Fruit fly (Drosophila melanogaster): ENCODE measurements around the gene Pxt.

Gene Pxt

dm6 chr3R:17718051-17718693, 1.1 kb upstream of the Pxt start, which contains the start of gene osa (continued):
- TF ChIP-seq Ravus (GFP tag; IDR thresholded peaks at IDR 0.05) (no peak), Scr (GFP tag; IDR thresholded peaks at IDR 0.05; ENCODE audit: partially characterized antibody) (no peak), CG12659 (GFP tag; optimal IDR thresholded peaks at IDR 0.05) (peak; percentile 49), CG17829 (tag; optimal IDR thresholded peaks at IDR 0.05) (peak; percentile 21), CG16813 (GFP tag; IDR thresholded peaks at IDR 0.05; ENCODE audit: partially characterized antibody) (no peak), CG43689 (GFP tag; IDR thresholded peaks at IDR 0.05) (no peak), Ets97D (GFP tag; optimal IDR thresholded peaks at IDR 0.05) (peak; percentile 85), CG17186 (GFP tag; optimal IDR thresholded peaks at IDR 0.05) (peak; percentile 75), CG8924 (tag; optimal IDR thresholded peaks at IDR 0.05) (peak; percentile 30), CG2712 (tag; optimal IDR thresholded peaks at IDR 0.05) (peak; percentile 25), ewg (GFP tag; optimal IDR thresholded peaks at IDR 0.05) (no peak), Xbp1 (GFP tag; optimal IDR thresholded peaks at IDR 0.05) (peak; percentile 12), CG15011 (GFP tag; optimal IDR thresholded peaks at IDR 0.05) (no peak), gfzf (GFP tag; optimal IDR thresholded peaks at IDR 0.05) (peak; percentile 58), CG3163 (GFP tag; optimal IDR thresholded peaks at IDR 0.05) (no peak), pan (optimal IDR thresholded peaks at IDR 0.05) (no peak), pan (GFP tag; optimal IDR thresholded peaks at IDR 0.05 in 1 of 2, IDR thresholded peaks at IDR 0.05 in 1 of 2) (no peak), TFAM (GFP tag; optimal IDR thresholded peaks at IDR 0.05) (no peak), onecut (GFP tag; IDR thresholded peaks at IDR 0.05) (peak; percentile 33), disco-r (GFP tag; optimal IDR thresholded peaks at IDR 0.05) (no peak), CG13424 (tag; optimal IDR thresholded peaks at IDR 0.05) (no peak), CG10147 (GFP tag; optimal IDR thresholded peaks at IDR 0.05) (peak; percentile 22), nmo (GFP tag; optimal IDR thresholded peaks at IDR 0.05) (peak; percentile 64), Max (GFP tag; optimal IDR thresholded peaks at IDR 0.05) (peak; percentile 33), NC2β (GFP tag; optimal IDR thresholded peaks at IDR 0.05) (peak; percentile 20), HLH4C (GFP tag; IDR thresholded peaks at IDR 0.05; ENCODE audit: partially characterized antibody) (no peak), CG10654 (GFP tag; optimal IDR thresholded peaks at IDR 0.05) (no peak), tna (GFP tag; IDR thresholded peaks at IDR 0.05; ENCODE audit: partially characterized antibody) (no peak), Dp (GFP tag; optimal IDR thresholded peaks at IDR 0.05) (peak; percentile 65), knrl (GFP tag; IDR thresholded peaks at IDR 0.05; ENCODE audit: partially characterized antibody) (no peak), Gug (GFP tag; IDR thresholded peaks at IDR 0.05) (peak; percentile 62; the same call in 2 of the 4 replicates), CG4617 (GFP tag; optimal IDR thresholded peaks at IDR 0.05; ENCODE audit: borderline replicate concordance) (peak; percentile 43), Dfd (GFP tag; optimal IDR thresholded peaks at IDR 0.05) (no peak), slbo (GFP tag; IDR thresholded peaks at IDR 0.05) (no peak), CG8765 (GFP tag; IDR thresholded peaks at IDR 0.05) (no peak), bowl (GFP tag; IDR thresholded peaks at IDR 0.05) (no peak), CG1602 (GFP tag; optimal IDR thresholded peaks at IDR 0.05) (no peak), zfh2 (GFP tag; optimal IDR thresholded peaks at IDR 0.05) (no peak), CG30020 (tag; optimal IDR thresholded peaks at IDR 0.05) (peak; percentile 39), CG6683 (GFP tag; optimal IDR thresholded peaks at IDR 0.05) (no peak), esg (GFP tag; conservative IDR thresholded peaks at IDR 0.05) (no peak), CG10431 (GFP tag; optimal IDR thresholded peaks at IDR 0.05) (no peak), CG11085 (GFP tag; IDR thresholded peaks at IDR 0.05) (no peak), CG3407 (GFP tag; optimal IDR thresholded peaks at IDR 0.05) (no peak), Sin3A (optimal IDR thresholded peaks at IDR 0.05) (peak; percentile 97), dysf (GFP tag; IDR thresholded peaks at IDR 0.05) (no peak), D (optimal IDR thresholded peaks at IDR 0.05) (no peak), D (GFP tag; optimal IDR thresholded peaks at IDR 0.05) (no peak), CG12155 (GFP tag; optimal IDR thresholded peaks at IDR 0.05) (peak; percentile 90), CG9797 (GFP tag; optimal IDR thresholded peaks at IDR 0.05) (peak; percentile 52), BtbVII (GFP tag; optimal IDR thresholded peaks at IDR 0.05) (no peak)

Measured in whole organism, embryonic.